Fruit fly (Drosophila melanogaster): ENCODE measurements around the gene Coprox.

Coprox gene

DNA sequence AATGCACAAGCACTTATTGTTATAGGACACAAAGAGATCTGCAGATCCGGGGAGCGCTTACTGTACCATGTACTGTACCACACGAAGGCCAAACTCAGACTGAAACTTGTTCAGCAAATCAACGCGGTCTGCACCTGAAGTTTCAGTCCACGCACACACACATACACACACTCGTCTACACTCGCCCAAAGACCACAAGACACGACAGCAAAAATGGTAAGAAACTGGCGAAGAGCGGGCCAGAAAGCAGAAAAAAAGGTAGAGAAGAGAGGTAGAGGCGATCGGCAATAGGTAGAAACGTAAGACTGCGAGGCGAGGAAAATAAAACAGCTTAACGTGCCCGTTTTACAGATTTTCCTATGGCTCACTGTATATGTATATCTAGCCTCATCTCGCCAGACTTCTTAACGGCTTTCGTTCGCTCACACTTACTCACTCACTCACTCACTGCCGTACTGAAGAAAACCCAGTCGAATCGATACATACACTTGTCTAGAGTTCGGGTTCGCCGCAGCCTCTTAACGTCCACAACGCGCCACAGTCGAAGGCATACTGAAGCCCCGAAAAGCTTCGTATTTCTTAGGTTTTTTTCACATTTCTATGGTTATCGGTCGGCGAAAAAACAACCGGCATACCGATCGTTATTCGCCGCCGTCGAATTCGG, 45.7 kb downstream of the Coprox start, which contains the start of gene uif:
Gene uif, minus strand, starts transcription at position 553 of the 664 bp plus-strand sequence.
- no peak for TF ChIP-seq CG17801 (GFP tag; optimal IDR thresholded peaks at IDR 0.05; ENCODE audit: partially characterized antibody)

DNA sequence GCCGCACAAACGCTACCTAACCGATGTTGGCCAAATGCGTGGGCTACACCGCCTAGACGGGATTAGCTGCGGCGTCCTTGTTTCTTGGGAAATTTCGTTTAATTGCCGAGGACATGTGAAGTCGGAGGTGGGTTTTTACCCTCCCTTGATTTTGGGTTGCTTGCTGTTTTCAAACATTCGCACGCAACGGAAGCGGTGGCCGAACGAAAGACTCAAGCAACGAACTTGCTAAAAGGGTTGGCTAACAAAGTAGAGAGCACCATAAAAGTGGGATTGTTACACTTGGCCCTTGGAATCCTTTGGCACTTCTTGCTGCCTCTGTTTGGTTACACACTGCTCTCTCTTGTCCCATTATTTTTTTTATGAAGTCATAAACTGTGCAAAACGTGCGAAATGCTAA, 46.3 kb downstream of the Coprox start:
- no peak for TF ChIP-seq CG17801 (GFP tag; optimal IDR thresholded peaks at IDR 0.05; ENCODE audit: partially characterized antibody)

DNA sequence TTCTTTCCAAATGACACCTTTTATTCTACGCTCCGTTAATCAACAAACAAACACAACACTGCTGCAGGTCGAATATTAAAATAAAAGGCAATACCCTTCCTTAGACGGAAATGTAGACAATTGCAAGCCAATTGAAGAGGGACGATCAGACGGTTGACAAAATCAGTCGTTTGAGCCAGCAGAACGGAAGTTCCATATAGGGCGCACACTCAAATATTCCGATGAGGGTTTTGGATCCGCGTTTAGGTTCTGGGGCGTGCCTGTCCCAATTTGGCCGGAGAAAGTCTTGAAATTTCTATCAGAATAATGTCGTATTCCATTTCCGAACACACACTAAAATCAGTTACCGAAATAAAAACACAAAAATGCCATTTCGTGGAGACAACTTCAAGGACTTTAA, 47.7 kb downstream of the Coprox start, which contains the start of gene CG43321:
Gene CG43321, plus strand, starts transcription at position 301 of the 400 bp plus-strand sequence.
- TF ChIP-seq CG17801 (GFP tag; optimal IDR thresholded peaks at IDR 0.05; ENCODE audit: partially characterized antibody): no peak

DNA sequence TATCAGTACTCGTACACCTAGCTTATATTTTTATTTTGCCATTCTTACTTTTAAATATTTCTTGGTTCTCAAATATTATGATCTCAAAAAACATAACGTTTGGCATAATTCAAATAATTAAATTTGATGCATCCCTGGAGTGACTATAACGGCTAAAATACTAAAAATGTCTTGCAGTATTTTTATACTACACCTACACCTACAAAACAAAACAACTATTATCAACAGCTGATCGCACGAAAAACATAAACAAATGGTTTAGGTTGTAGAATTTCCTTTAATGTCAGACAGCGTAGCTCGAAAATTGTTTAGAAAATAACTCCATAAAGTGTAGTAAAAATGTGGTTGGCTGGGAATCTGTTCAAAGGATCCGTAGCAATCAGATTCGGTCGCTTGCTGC, 48.9 kb downstream of the Coprox start, which contains the start of gene CG43322:
Gene CG43322, plus strand, starts transcription at position 240 of the 400 bp plus-strand sequence.
- no peak for TF ChIP-seq CG17801 (GFP tag; optimal IDR thresholded peaks at IDR 0.05; ENCODE audit: partially characterized antibody)

Data from ovary, adult (tissue).